Fruit fly (Drosophila melanogaster) S2 (cell line): Measurements from ENCODE around the gene CG31921.

Experiments used
- CG8478 ChIP-seq: fragments of >200 bp; optimal IDR thresholded peaks from 2 replicates; lab custom pipeline; 2018
- CTCF ChIP-seq, 2 experiments: fragments of >200 bp; optimal IDR thresholded peaks; 2 replicates each; lab custom pipeline; 2018

DNA sequence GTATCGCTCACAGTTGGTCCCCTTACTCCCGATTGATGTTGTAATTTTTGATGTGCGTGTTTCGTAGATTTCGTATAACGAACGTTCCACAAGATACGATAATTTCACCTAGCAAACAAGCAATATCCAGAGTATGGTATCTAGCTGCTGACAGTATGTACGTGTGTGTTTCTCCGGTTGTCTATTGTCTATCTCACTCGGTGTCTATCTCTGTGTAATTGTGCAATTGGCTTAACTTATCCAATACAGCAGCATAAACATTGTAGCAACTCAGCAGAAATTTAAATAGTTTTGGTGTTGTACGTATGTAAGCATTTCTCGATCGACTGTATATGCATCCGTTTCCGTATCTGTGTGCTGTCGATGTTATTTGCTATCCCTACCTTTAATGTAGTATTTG is 14.6 kb upstream of the CG31921 start:
- no peak for TF ChIP-seq CG8478 (lab: Kevin White, UChicago)
- TF ChIP-seq CTCF (optimal IDR thresholded peaks at IDR 0.05; lab: Kevin White, UChicago), result no peak
